Fruit fly (Drosophila melanogaster) whole organism, wandering third instar larva: ENCODE measurements around the gene hemo.
A peak's percentile ranks its signal among the peaks of the same experiment; 100 is the strongest.

Source experiments
- Abd-B ChIP-seq: fragments of >200 bp; optimal IDR thresholded peaks from 2 replicates; lab custom pipeline; 2017; ENCODE audit warnings: missing biosample characterization, missing genetic modification characterization
- CG32264 ChIP-seq: fragments of 200-800 bp; sonication (Bioruptor generic); optimal IDR thresholded peaks from 2 replicates; lab custom pipeline; 2016; ENCODE audit warnings: missing biosample characterization, missing genetic modification characterization
- CG9705 ChIP-seq: fragments of 200-800 bp; sonication (Bioruptor generic); optimal IDR thresholded peaks from 2 replicates; lab custom pipeline; 2018; ENCODE audit warnings: missing biosample characterization, mild to moderate bottlenecking, missing genetic modification characterization
- CrebA ChIP-seq: fragments of 200-800 bp; sonication (Bioruptor generic); optimal IDR thresholded peaks from 2 replicates; lab custom pipeline; 2016; ENCODE audit warnings: missing biosample characterization, mild to moderate bottlenecking, missing genetic modification characterization, borderline replicate concordance
- Dif ChIP-seq: fragments of 200-275, 200-300 bp; sonication (Bioruptor generic); optimal IDR thresholded peaks from 2 replicates; lab custom pipeline; 2018; ENCODE audit warnings: missing biosample characterization, missing genetic modification characterization; ENCODE audit not compliant: partially characterized antibody
- GATAd ChIP-seq: sonication (Bioruptor generic); optimal IDR thresholded peaks from 2 replicates; lab custom pipeline; 2016; ENCODE audit warnings: missing biosample characterization, missing genetic modification characterization
- HLH106 ChIP-seq: fragments of 200-800 bp; optimal IDR thresholded peaks from 3 replicates; lab custom pipeline; 2019; ENCODE audit warnings: missing biosample characterization, mild to moderate bottlenecking, missing genetic modification characterization, moderate library complexity
- Hnf4 ChIP-seq: fragments of 200-800 bp; sonication (Bioruptor generic); optimal IDR thresholded peaks from 2 replicates; lab custom pipeline; 2016; ENCODE audit warnings: missing biosample characterization, mild to moderate bottlenecking, missing genetic modification characterization
- Hr83 ChIP-seq: fragments of 200-300 bp; sonication (Bioruptor generic); optimal IDR thresholded peaks from 2 replicates; lab custom pipeline; 2016; ENCODE audit warnings: missing biosample characterization, mild to moderate bottlenecking, missing genetic modification characterization, moderate library complexity; ENCODE audit not compliant: poor library complexity, severe bottlenecking
- Jra ChIP-seq: sonication (Bioruptor generic); optimal IDR thresholded peaks from 2 replicates; lab custom pipeline; 2016; ENCODE audit warnings: missing biosample characterization, missing genetic modification characterization
- Mio ChIP-seq: sonication (Bioruptor generic); optimal IDR thresholded peaks from 2 replicates; lab custom pipeline; 2016; ENCODE audit warnings: missing biosample characterization, missing genetic modification characterization
- Myc ChIP-seq: fragments of >200 bp; optimal IDR thresholded peaks from 2 replicates; lab custom pipeline; 2017
- OdsH ChIP-seq: fragments of 200-800 bp; sonication (Bioruptor generic); optimal IDR thresholded peaks from 2 replicates; lab custom pipeline; 2016; ENCODE audit warnings: missing biosample characterization, mild to moderate bottlenecking, missing genetic modification characterization
- Rel ChIP-seq, 2 experiments: fragments of 200-800 bp; sonication (Bioruptor generic) in 1 of 2; optimal IDR thresholded peaks; 2 replicates in 1 of 2; 3 replicates in 1 of 2; lab custom pipeline; 2016 to 2019; ENCODE audit warnings: mild to moderate bottlenecking in 2 of 2, missing biosample characterization in 2 of 2, missing genetic modification characterization in 2 of 2, moderate library complexity in 1 of 2
- Vsx2 ChIP-seq: fragments of 200-300, 225-300 bp; sonication (Bioruptor generic); optimal IDR thresholded peaks from 2 replicates; lab custom pipeline; 2018; ENCODE audit warnings: missing biosample characterization, missing genetic modification characterization; ENCODE audit not compliant: partially characterized antibody
- br ChIP-seq: fragments of 200-800 bp; sonication (Bioruptor generic); optimal IDR thresholded peaks from 2 replicates; lab custom pipeline; 2016; ENCODE audit warnings: missing biosample characterization, missing genetic modification characterization
- brk ChIP-seq: fragments of 200-800 bp; sonication (Bioruptor generic); optimal IDR thresholded peaks from 2 replicates; lab custom pipeline; 2016; ENCODE audit warnings: missing biosample characterization, mild to moderate bottlenecking, missing genetic modification characterization
- dl ChIP-seq, 2 experiments: fragments of 175-275, 200-275 bp in 1 of 2; fragments of 200-275 bp in 1 of 2; sonication (Bioruptor generic); optimal IDR thresholded peaks; lab custom pipeline; 2018; ENCODE audit warnings: mild to moderate bottlenecking in 2 of 2, missing biosample characterization in 2 of 2, missing genetic modification characterization in 2 of 2, moderate library complexity in 2 of 2; ENCODE audit not compliant: partially characterized antibody in 2 of 2, insufficient read depth in 1 of 2
- dmrt93B ChIP-seq: fragments of 200-800 bp; sonication (Bioruptor generic); optimal IDR thresholded peaks from 2 replicates; lab custom pipeline; 2018; ENCODE audit warnings: missing biosample characterization, mild to moderate bottlenecking, missing genetic modification characterization
- dsf ChIP-seq: sonication (Bioruptor generic); optimal IDR thresholded peaks from 2 replicates; lab custom pipeline; 2016; ENCODE audit warnings: missing biosample characterization, missing genetic modification characterization, borderline replicate concordance
- ey ChIP-seq: fragments of 200-800 bp; sonication (Bioruptor generic); optimal IDR thresholded peaks from 2 replicates; lab custom pipeline; 2016; ENCODE audit warnings: missing biosample characterization, missing genetic modification characterization
- foxo ChIP-seq, 2 experiments: fragments of 200-800 bp; sonication (Bioruptor generic); optimal IDR thresholded peaks; 2 replicates in 1 of 2; 3 replicates in 1 of 2; lab custom pipeline; 2016 to 2017; ENCODE audit warnings: missing biosample characterization in 2 of 2, missing genetic modification characterization in 2 of 2
- fru ChIP-seq: fragments of 200-800 bp; sonication (Bioruptor generic); optimal IDR thresholded peaks from 3 replicates; lab custom pipeline; 2016; ENCODE audit warnings: missing biosample characterization, mild to moderate bottlenecking, missing genetic modification characterization
- jim ChIP-seq: fragments of 175-275, 200-325 bp; sonication (Bioruptor generic); optimal IDR thresholded peaks from 2 replicates; lab custom pipeline; 2016; ENCODE audit warnings: missing biosample characterization, mild to moderate bottlenecking, missing genetic modification characterization
- lola ChIP-seq: fragments of >200 bp; optimal IDR thresholded peaks from 2 replicates; lab custom pipeline; 2017; ENCODE audit warnings: missing biosample characterization, missing genetic modification characterization
- psq ChIP-seq: fragments of 200-800 bp; sonication (Bioruptor generic); optimal IDR thresholded peaks from 3 replicates; lab custom pipeline; 2017; ENCODE audit warnings: missing biosample characterization, mild to moderate bottlenecking, missing genetic modification characterization, moderate library complexity
- rgr ChIP-seq: fragments of 200-800 bp; sonication (Bioruptor generic); optimal IDR thresholded peaks from 3 replicates; lab custom pipeline; 2016; ENCODE audit warnings: missing biosample characterization, mild to moderate bottlenecking, missing genetic modification characterization
- sage ChIP-seq: fragments of 200-800 bp; sonication (Bioruptor generic); optimal IDR thresholded peaks from 2 replicates; lab custom pipeline; 2016; ENCODE audit warnings: missing biosample characterization, mild to moderate bottlenecking, missing genetic modification characterization
- sv ChIP-seq: fragments of 200-800 bp; sonication (Bioruptor generic); optimal IDR thresholded peaks from 3 replicates; lab custom pipeline; 2016; ENCODE audit warnings: missing biosample characterization, missing genetic modification characterization
- tai ChIP-seq: sonication (Bioruptor generic); optimal IDR thresholded peaks from 2 replicates; lab custom pipeline; 2016; ENCODE audit warnings: missing biosample characterization, missing genetic modification characterization
- usp ChIP-seq: fragments of >200 bp; optimal IDR thresholded peaks from 2 replicates; lab custom pipeline; 2017; ENCODE audit warnings: missing biosample characterization, missing genetic modification characterization
- woc ChIP-seq: sonication (Bioruptor generic); optimal IDR thresholded peaks from 2 replicates; lab custom pipeline; 2016; ENCODE audit warnings: missing biosample characterization, mild to moderate bottlenecking, missing genetic modification characterization

hemo gene

DNA sequence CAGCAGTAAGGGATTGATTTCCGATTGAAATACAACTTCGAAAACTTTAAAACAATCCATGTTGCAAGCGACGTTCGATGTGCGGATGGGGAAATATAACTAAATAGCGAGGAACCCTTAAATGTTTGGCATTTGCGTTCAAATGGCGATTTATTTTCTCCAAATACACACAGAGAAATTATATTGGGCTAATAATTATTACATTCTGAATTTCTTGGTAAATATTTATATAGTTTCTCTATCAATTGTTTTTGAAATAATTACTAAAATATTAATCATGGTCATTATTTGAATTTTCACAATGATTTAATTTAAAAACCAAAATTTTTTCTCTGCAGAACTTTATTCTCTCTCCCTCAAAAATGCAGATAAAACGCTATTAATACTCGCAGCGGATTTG is at the start of gene hemo, which contains the start of gene CG43210:
Gene hemo (minus strand): TSS at position 101 of the 400 bp plus-strand sequence.
Gene CG43210 (minus strand): TSS at position 101 of the 400 bp plus-strand sequence.
- TF ChIP-seq Abd-B (GFP tag; lab: Kevin White, UChicago) (no peak), CG9705 (GFP tag; lab: Kevin White, UChicago) (no peak), HLH106 (peak; percentile 30), usp (GFP tag; lab: Kevin White, UChicago) (no peak), br (GFP tag; lab: Kevin White, UChicago) (no peak), Myc (no peak)

- TF ChIP-seq Myc, result no peak
- no peak for TF ChIP-seq lola
- TF ChIP-seq brk (GFP tag; lab: Kevin White, UChicago), result no peak
- no peak for TF ChIP-seq CG9705 (GFP tag; lab: Kevin White, UChicago)
- no peak for TF ChIP-seq OdsH (GFP tag; lab: Kevin White, UChicago)
- TF ChIP-seq Vsx2 (GFP tag; lab: Kevin White, UChicago), result no peak
- no peak for TF ChIP-seq Dif (GFP tag; lab: Kevin White, UChicago)
- no peak for TF ChIP-seq fru (GFP tag; lab: Kevin White, UChicago)
- TF ChIP-seq woc (GFP tag; lab: Kevin White, UChicago), result no peak
- no peak for TF ChIP-seq Abd-B (GFP tag; lab: Kevin White, UChicago)
- TF ChIP-seq CG32264 (GFP tag; lab: Kevin White, UChicago), result no peak
- TF ChIP-seq psq, result no peak
- TF ChIP-seq GATAd, result no peak
- no peak for TF ChIP-seq Mio
- TF ChIP-seq dmrt93B, result no peak
- TF ChIP-seq dl (GFP tag; optimal IDR thresholded peaks at IDR 0.05; lab: Kevin White, UChicago; ENCODE audit: insufficient read depth in 1 of 2, partially characterized antibody in 2 of 2), result no peak
- TF ChIP-seq jim (GFP tag; lab: Kevin White, UChicago), result no peak
- TF ChIP-seq sv (GFP tag; lab: Kevin White, UChicago), result no peak
- no peak for TF ChIP-seq usp (GFP tag; lab: Kevin White, UChicago)
- TF ChIP-seq, all 38 proteins: peak for 0
Measured at dm6 chr3R:18598391-18598790, 33.4 kb upstream of the hemo start, which contains the start of gene Tssk. TSS of gene Tssk (plus strand) at chr3R:18598691.

dm6 chr3R:18590754-18591153 is 25.8 kb upstream of the hemo start, which contains the start of gene qin:
TSS of gene qin (plus strand) at chr3R:18591027.
- TF ChIP-seq tai, result no peak

- TF ChIP-seq Hr83 (peak; percentile 62), Dif (GFP tag; lab: Kevin White, UChicago) (peak; percentile 65), foxo (GFP tag; optimal IDR thresholded peaks at IDR 0.05; lab: Kevin White, UChicago) (peak in 1 of 2 experiments; percentile 47), woc (GFP tag; lab: Kevin White, UChicago) (no peak), dsf (GFP tag; lab: Kevin White, UChicago) (no peak), HLH106 (no peak), brk (GFP tag; lab: Kevin White, UChicago) (peak; percentile 20), CrebA (GFP tag; lab: Kevin White, UChicago) (no peak), CG32264 (GFP tag; lab: Kevin White, UChicago) (no peak), psq (no peak), Hnf4 (GFP tag; lab: Kevin White, UChicago) (peak; percentile 22), rgr (GFP tag; lab: Kevin White, UChicago) (peak; percentile 19), CG9705 (GFP tag; lab: Kevin White, UChicago) (no peak), Vsx2 (GFP tag; lab: Kevin White, UChicago) (peak; percentile 23), Rel (GFP tag; optimal IDR thresholded peaks at IDR 0.05; lab: Kevin White, UChicago) (no peak), Rel (tag; optimal IDR thresholded peaks at IDR 0.05; lab: Kevin White, UChicago) (no peak), br (GFP tag; lab: Kevin White, UChicago) (peak; percentile 1), sage (GFP tag; lab: Kevin White, UChicago) (peak; percentile 19), OdsH (GFP tag; lab: Kevin White, UChicago) (peak; percentile 32), Jra (GFP tag; lab: Kevin White, UChicago) (peak; percentile 12), dl (GFP tag; optimal IDR thresholded peaks at IDR 0.05; lab: Kevin White, UChicago; ENCODE audit: insufficient read depth in 1 of 2, partially characterized antibody in 2 of 2) (peak; percentile 5 to 47), ey (peak; percentile 38), usp (GFP tag; lab: Kevin White, UChicago) (no peak)
Measured at dm6 chr3R:18585259-18585858, 20.4 kb upstream of the hemo start.
